Fruit fly (Drosophila melanogaster): ENCODE measurements around the gene CG18789.

Gene CG18789

DNA sequence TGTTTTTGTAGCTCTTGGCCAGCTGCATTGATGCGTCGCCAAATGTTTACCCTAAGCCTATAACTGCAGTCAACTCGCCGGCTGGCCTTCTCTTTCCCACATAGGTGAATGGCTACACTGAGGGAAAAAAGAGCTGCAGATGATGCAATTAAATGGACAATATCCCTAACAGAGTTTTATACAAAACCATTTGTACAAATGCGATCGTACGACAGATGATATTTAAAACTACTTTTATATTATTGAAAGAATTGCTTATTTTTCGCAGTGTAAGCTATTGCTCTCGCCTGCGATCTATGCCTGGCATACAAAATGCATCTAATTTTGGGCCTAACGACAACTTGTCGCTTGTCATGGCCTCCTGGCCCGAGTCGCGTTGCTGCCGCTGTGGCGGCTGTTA lies 45.3 kb downstream of the CG18789 start (continued):
- peak; percentile 16 for TF ChIP-seq lilli (GFP tag; optimal IDR thresholded peaks at IDR 0.05)
- no peak for TF ChIP-seq Oaz (GFP tag; IDR thresholded peaks at IDR 0.05)
- TF ChIP-seq CG8478 (optimal IDR thresholded peaks at IDR 0.05) = no peak
- TF ChIP-seq CG9876 (GFP tag; optimal IDR thresholded peaks at IDR 0.05) = no peak
- peak; percentile 67 for TF ChIP-seq Sox102F (GFP tag; optimal IDR thresholded peaks at IDR 0.05)
- no peak for TF ChIP-seq da (GFP tag; optimal IDR thresholded peaks at IDR 0.05)
- no peak for TF ChIP-seq CG18619 (GFP tag; optimal IDR thresholded peaks at IDR 0.05)
- no peak for TF ChIP-seq CG4854 (GFP tag; optimal IDR thresholded peaks at IDR 0.05)
- peak; percentile 29 for TF ChIP-seq CG9437 (GFP tag; optimal IDR thresholded peaks at IDR 0.05)
- TF ChIP-seq pros (GFP tag; optimal IDR thresholded peaks at IDR 0.05) = no peak
- TF ChIP-seq Hr39 (optimal IDR thresholded peaks at IDR 0.05) = no peak
- TF ChIP-seq maf-S (GFP tag; optimal IDR thresholded peaks at IDR 0.05) = no peak
- no peak for TF ChIP-seq CG17802 (tag; optimal IDR thresholded peaks at IDR 0.05)
- peak; percentile 54 for TF ChIP-seq CG11696 (GFP tag; IDR thresholded peaks at IDR 0.05)
- peak; percentile 36 for TF ChIP-seq CG30403 (GFP tag; optimal IDR thresholded peaks at IDR 0.05)
- TF ChIP-seq gt (GFP tag; IDR thresholded peaks at IDR 0.05) = no peak
- no peak for TF ChIP-seq CG33557 (GFP tag; optimal IDR thresholded peaks at IDR 0.05)
- TF ChIP-seq Lpt (GFP tag; optimal IDR thresholded peaks at IDR 0.05) = no peak
- TF ChIP-seq CG17328 (GFP tag; IDR thresholded peaks at IDR 0.05) = peak; percentile 68
- TF ChIP-seq z (GFP tag; IDR thresholded peaks at IDR 0.05) = no peak
- no peak for TF ChIP-seq Spps (tag; optimal IDR thresholded peaks at IDR 0.05)
- TF ChIP-seq GATAe (GFP tag; conservative IDR thresholded peaks at IDR 0.05) = no peak
- TF ChIP-seq CG17912 (GFP tag; optimal IDR thresholded peaks at IDR 0.05) = no peak
- TF ChIP-seq gsb (GFP tag; IDR thresholded peaks at IDR 0.05) = no peak
- TF ChIP-seq Oli (tag; optimal IDR thresholded peaks at IDR 0.05) = peak; percentile 44
- TF ChIP-seq sim (GFP tag; IDR thresholded peaks at IDR 0.05) = no peak
- TF ChIP-seq sens-2 (GFP tag; IDR thresholded peaks at IDR 0.05) = peak; percentile 51; the same call in 1 of the 2 replicates
- TF ChIP-seq tap (tag; optimal IDR thresholded peaks at IDR 0.05) = no peak
- TF ChIP-seq Taf1 (GFP tag; IDR thresholded peaks at IDR 0.05) = no peak
- TF ChIP-seq Dfd (GFP tag; optimal IDR thresholded peaks at IDR 0.05) = no peak
- TF ChIP-seq dmrt11E (tag; optimal IDR thresholded peaks at IDR 0.05) = peak; percentile 73
- peak; percentile 55 for TF ChIP-seq Ptx1 (GFP tag; IDR thresholded peaks at IDR 0.05)
- no peak for TF ChIP-seq CHES-1-like (GFP tag; optimal IDR thresholded peaks at IDR 0.05)
- TF ChIP-seq ERR (GFP tag; optimal IDR thresholded peaks at IDR 0.05) = no peak
- TF ChIP-seq CG17359 (tag; optimal IDR thresholded peaks at IDR 0.05) = peak; percentile 18
- peak; percentile 94 for TF ChIP-seq Drgx (GFP tag; IDR thresholded peaks at IDR 0.05)
- no peak for TF ChIP-seq psq (GFP tag; optimal IDR thresholded peaks at IDR 0.05)
- no peak for TF ChIP-seq CG1233 (GFP tag; optimal IDR thresholded peaks at IDR 0.05)
- no peak for TF ChIP-seq HLHmδ (GFP tag; optimal IDR thresholded peaks at IDR 0.05)
- no peak for TF ChIP-seq Aef1 (GFP tag; IDR thresholded peaks at IDR 0.05)
- peak; percentile 32 for TF ChIP-seq CG18262 (tag; optimal IDR thresholded peaks at IDR 0.05)
- peak; percentile 41; the same call in 1 of the 2 replicates for TF ChIP-seq CG31441 (GFP tag; IDR thresholded peaks at IDR 0.05)
- no peak for TF ChIP-seq ac (GFP tag; optimal IDR thresholded peaks at IDR 0.05)
- TF ChIP-seq sd (tag; optimal IDR thresholded peaks at IDR 0.05) = no peak
- no peak for TF ChIP-seq CG2889 (GFP tag; IDR thresholded peaks at IDR 0.05)
- TF ChIP-seq row (GFP tag; IDR thresholded peaks at IDR 0.05) = peak; percentile 61
- no peak; the same call in 1 of the 2 replicates for TF ChIP-seq al (GFP tag; IDR thresholded peaks at IDR 0.05)
- TF ChIP-seq Nf-YA (GFP tag; IDR thresholded peaks at IDR 0.05) = no peak
- TF ChIP-seq Abd-B (GFP tag; optimal IDR thresholded peaks at IDR 0.05) = no peak
- peak; percentile 12 for TF ChIP-seq Camta (GFP tag; optimal IDR thresholded peaks at IDR 0.05)
- TF ChIP-seq cwo (GFP tag; optimal IDR thresholded peaks at IDR 0.05) = no peak
- TF ChIP-seq ci (GFP tag; IDR thresholded peaks at IDR 0.05) = peak; percentile 78; the same call in 2 of the 3 replicates
- TF ChIP-seq unc-4 (GFP tag; IDR thresholded peaks at IDR 0.05; ENCODE audit: partially characterized antibody) = no peak
